Fruit fly (Drosophila melanogaster) whole organism, pupa: ENCODE data around the gene dyl.

Experiments used
- CG10348 ChIP-seq: fragments of 200-800 bp; sonication (Bioruptor generic); IDR thresholded peaks from 2 replicates; pipeline ENCODE4 v1.3.6; 2022; ENCODE audit warnings: missing biosample characterization, missing genetic modification characterization
- CG12605 ChIP-seq: fragments of 200-800 bp; sonication (Bioruptor generic); IDR thresholded peaks from 2 replicates; pipeline ENCODE4 v1.3.6; 2022; ENCODE audit warnings: missing biosample characterization, missing genetic modification characterization
- CG13204 ChIP-seq: fragments of 200-800 bp; sonication (Bioruptor generic); optimal IDR thresholded peaks from 2 replicates; lab custom pipeline; 2018; ENCODE audit warnings: missing biosample characterization, mild to moderate bottlenecking, missing genetic modification characterization, moderate library complexity
- CG14655 ChIP-seq: fragments of 200-800 bp; sonication (Bioruptor generic); optimal IDR thresholded peaks from 3 replicates; lab custom pipeline; 2017; ENCODE audit warnings: mild to moderate bottlenecking, missing biosample characterization, missing genetic modification reagents, missing genetic modification characterization
- CG15710 ChIP-seq: fragments of 200-800 bp; sonication (Bioruptor generic); optimal IDR thresholded peaks from 2 replicates; lab custom pipeline; 2018; ENCODE audit warnings: missing biosample characterization, mild to moderate bottlenecking, missing genetic modification characterization, moderate library complexity
- CG17806 ChIP-seq: fragments of 200-800 bp; sonication (Bioruptor generic); optimal IDR thresholded peaks from 2 replicates; lab custom pipeline; 2018; ENCODE audit warnings: missing biosample characterization, mild to moderate bottlenecking, missing genetic modification characterization, moderate library complexity
- CG32121 ChIP-seq: fragments of 200-800 bp; sonication (Bioruptor generic); IDR thresholded peaks from 2 replicates; pipeline ENCODE4 v1.3.6; 2022; ENCODE audit warnings: missing biosample characterization, missing genetic modification characterization
- CG34367 ChIP-seq: fragments of 200-800 bp; sonication (Bioruptor generic); optimal IDR thresholded peaks from 2 replicates; lab custom pipeline; 2018; ENCODE audit warnings: missing biosample characterization, mild to moderate bottlenecking, missing genetic modification characterization
- CG4496 ChIP-seq: fragments of 200-800 bp; sonication (Bioruptor generic); IDR thresholded peaks from 3 replicates; pipeline ENCODE4 v1.3.6; 2022; ENCODE audit warnings: missing biosample characterization, missing genetic modification characterization
- CG8159 ChIP-seq: fragments of 200-800 bp; sonication (Bioruptor generic); optimal IDR thresholded peaks from 3 replicates; lab custom pipeline; 2018; ENCODE audit warnings: missing biosample characterization, mild to moderate bottlenecking, missing genetic modification characterization, moderate library complexity
- CG8301 ChIP-seq: fragments of 200-800 bp; sonication (Bioruptor generic); optimal IDR thresholded peaks from 2 replicates; lab custom pipeline; 2018; ENCODE audit warnings: missing biosample characterization, mild to moderate bottlenecking, missing genetic modification characterization
- CG9948 ChIP-seq: fragments of 200-800 bp; sonication (Bioruptor generic); optimal IDR thresholded peaks from 2 replicates; lab custom pipeline; 2018; ENCODE audit warnings: missing biosample characterization, mild to moderate bottlenecking, missing genetic modification characterization, moderate library complexity
- D1 ChIP-seq: fragments of 200-800 bp; sonication (Bioruptor generic); optimal IDR thresholded peaks from 2 replicates; lab custom pipeline; 2018; ENCODE audit warnings: missing biosample characterization, mild to moderate bottlenecking, missing genetic modification characterization, moderate library complexity
- EcR ChIP-seq: fragments of 200-800 bp; sonication (Bioruptor generic); optimal IDR thresholded peaks from 3 replicates; lab custom pipeline; 2019; ENCODE audit warnings: missing biosample characterization, missing genetic modification characterization, mild to moderate bottlenecking, moderate library complexity, missing genetic modification reagents
- Ets98B ChIP-seq: fragments of 200-800 bp; sonication (Bioruptor generic); IDR thresholded peaks from 2 replicates; pipeline ENCODE4 v1.3.6; 2022; ENCODE audit warnings: missing biosample characterization, missing genetic modification characterization
- Pif1A ChIP-seq: fragments of 200-800 bp; sonication (Bioruptor generic); optimal IDR thresholded peaks from 3 replicates; lab custom pipeline; 2016; ENCODE audit warnings: missing biosample characterization, missing genetic modification characterization
- Pif1B ChIP-seq: fragments of 200-800 bp; sonication (Bioruptor generic); optimal IDR thresholded peaks from 3 replicates; lab custom pipeline; 2016; ENCODE audit warnings: missing biosample characterization, missing genetic modification characterization
- Snoo ChIP-seq: fragments of 200-800 bp; sonication (Bioruptor generic); optimal IDR thresholded peaks from 3 replicates; lab custom pipeline; 2017; ENCODE audit warnings: missing biosample characterization, mild to moderate bottlenecking, missing genetic modification characterization, inconsistent platforms
- fd96Ca ChIP-seq: fragments of 200-800 bp; sonication (Bioruptor generic); IDR thresholded peaks from 3 replicates; pipeline ENCODE4 v1.3.6; 2022; ENCODE audit warnings: missing biosample characterization, missing genetic modification characterization
- gl ChIP-seq: fragments of 200-800 bp; sonication (Bioruptor generic); optimal IDR thresholded peaks from 2 replicates; lab custom pipeline; 2018; ENCODE audit warnings: missing biosample characterization, mild to moderate bottlenecking, missing genetic modification characterization
- rn ChIP-seq: fragments of 200-800 bp; sonication (Bioruptor generic); IDR thresholded peaks from 2 replicates; pipeline ENCODE4 v1.3.6; 2022; ENCODE audit warnings: missing biosample characterization, missing genetic modification characterization

Gene dyl

DNA sequence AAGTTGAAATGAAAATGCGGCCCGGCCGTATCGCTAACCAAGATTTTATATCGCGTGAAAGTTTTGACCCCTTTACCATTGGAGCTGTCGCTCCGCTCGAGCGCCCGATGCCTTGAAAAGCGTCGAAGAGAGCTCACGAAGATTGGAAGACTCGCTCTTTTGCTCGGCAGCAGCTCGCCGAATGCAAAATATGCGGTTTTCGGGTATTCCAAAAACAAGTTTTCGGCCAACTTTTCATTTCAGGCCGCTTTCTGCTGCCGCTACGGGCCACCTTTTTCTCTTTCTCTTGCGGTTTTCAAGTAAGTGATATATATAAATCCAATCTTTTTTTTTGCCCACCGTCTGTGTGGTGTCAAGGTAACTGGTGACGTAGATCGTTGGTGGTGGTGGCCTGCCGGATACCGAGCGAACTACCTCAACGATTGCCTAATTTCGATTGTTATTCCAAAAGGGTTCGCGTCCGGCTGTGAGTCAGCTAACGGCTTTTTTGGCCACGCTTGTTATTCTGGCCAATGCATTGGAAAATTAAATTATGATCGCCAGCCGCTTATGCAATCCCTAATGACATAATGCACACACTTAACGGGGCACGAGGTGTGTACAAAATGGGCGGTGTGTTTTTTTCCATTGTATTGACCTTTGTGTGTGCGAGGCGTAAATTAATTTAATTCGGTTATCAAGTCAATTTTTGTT is at the start of gene dyl:
dyl (minus strand) TSS at position 28 of the 693 bp plus-strand sequence.
- 0 out of 3 replicates have a peak, but pooled peaks have one; percentile 9 for TF ChIP-seq CG4496
- peak; percentile 47 for TF ChIP-seq Snoo (tag; lab: Kevin White, UChicago)
- TF ChIP-seq CG9948 (tag; lab: Kevin White, UChicago): no peak
- no peak for TF ChIP-seq gl (tag; lab: Kevin White, UChicago)

dm6 chr3L:4356986-4357385 is 49.5 kb upstream of the dyl start:
- TF ChIP-seq CG8301 (no peak), CG9948 (tag; lab: Kevin White, UChicago) (no peak), D1 (tag; lab: Kevin White, UChicago) (no peak), rn (GFP tag; lab: Robert Waterston, UW) (no peak), CG10348 (GFP tag; lab: Robert Waterston, UW) (no peak)
- TF ChIP-seq, all 21 proteins: peak for 0

DNA sequence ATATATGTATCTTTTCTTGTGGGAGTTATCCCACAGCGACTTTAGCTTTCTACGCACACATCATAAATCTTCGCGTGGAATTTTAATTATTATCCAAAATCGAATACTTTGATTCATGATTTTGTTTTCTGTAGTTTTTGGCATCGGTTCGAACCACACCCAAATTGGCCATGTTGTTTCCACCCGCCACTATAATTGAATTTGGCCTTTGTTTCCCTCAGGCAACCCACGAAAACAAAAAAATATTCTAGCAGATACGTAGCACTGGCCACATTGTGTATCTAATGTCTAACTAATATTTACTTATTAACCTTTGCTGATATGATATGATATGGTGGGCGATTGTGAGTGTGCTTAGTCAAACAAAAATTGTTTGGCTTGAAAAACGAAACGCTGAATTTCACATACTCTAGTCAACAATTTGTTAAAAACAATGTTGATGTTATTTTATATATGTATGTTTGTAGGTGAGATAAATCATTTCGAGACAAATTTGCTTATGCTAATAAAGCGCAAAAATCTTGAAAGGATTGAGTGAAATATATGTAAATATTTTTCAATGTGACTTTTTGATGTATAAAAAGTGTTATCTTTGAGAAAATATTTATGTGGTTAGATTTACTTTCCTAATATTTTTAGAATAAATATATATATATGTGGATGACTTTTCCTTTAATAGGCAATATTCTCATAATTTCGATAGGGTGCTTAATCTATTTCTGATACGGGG is 47.5 kb upstream of the dyl start:
- TF ChIP-seq CG14655 (GFP tag; lab: Kevin White, UChicago): no peak
- TF ChIP-seq CG34367: no peak
- no peak for TF ChIP-seq CG32121 (GFP tag; lab: Robert Waterston, UW)
- TF ChIP-seq CG17806 (tag; lab: Kevin White, UChicago): no peak
- TF ChIP-seq CG9948 (tag; lab: Kevin White, UChicago): no peak
- no peak for TF ChIP-seq fd96Ca (GFP tag; lab: Robert Waterston, UW)
- no peak for TF ChIP-seq CG4496
- TF ChIP-seq Ets98B (GFP tag; lab: Robert Waterston, UW): no peak
- no peak for TF ChIP-seq CG15710 (tag; lab: Kevin White, UChicago)
- TF ChIP-seq D1 (tag; lab: Kevin White, UChicago): no peak
- TF ChIP-seq Snoo (tag; lab: Kevin White, UChicago): no peak
- TF ChIP-seq Pif1B (GFP tag; lab: Kevin White, UChicago): no peak
- TF ChIP-seq EcR (GFP tag; lab: Kevin White, UChicago): no peak
- TF ChIP-seq rn (GFP tag; lab: Robert Waterston, UW): no peak
- no peak for TF ChIP-seq gl (tag; lab: Kevin White, UChicago)
- TF ChIP-seq CG13204 (GFP tag; lab: Kevin White, UChicago): no peak
- TF ChIP-seq CG10348 (GFP tag; lab: Robert Waterston, UW): no peak
- TF ChIP-seq, all 21 proteins: peak for 0

- TF ChIP-seq fd96Ca (GFP tag; lab: Robert Waterston, UW) (0 out of 3 replicates have a peak, but pooled peaks have one; percentile 41), CG8159 (tag; lab: Kevin White, UChicago) (peak; percentile 54), Pif1A (GFP tag; lab: Kevin White, UChicago) (peak; percentile 34), CG10348 (GFP tag; lab: Robert Waterston, UW) (no peak), Ets98B (GFP tag; lab: Robert Waterston, UW) (0 out of 2 replicates have a peak, but pooled peaks have one; percentile 10), CG9948 (tag; lab: Kevin White, UChicago) (peak; percentile 38), CG17806 (tag; lab: Kevin White, UChicago) (peak; percentile 21), CG14655 (GFP tag; lab: Kevin White, UChicago) (peak; percentile 40), CG34367 (no peak), CG4496 (peak; percentile 52; the same call in 1 of the 3 replicates)
Observed at dm6 chr3L:4353657-4354075, 46.1 kb upstream of the dyl start.

- TF ChIP-seq EcR (GFP tag; lab: Kevin White, UChicago): peak; percentile 36
- no peak for TF ChIP-seq CG15710 (tag; lab: Kevin White, UChicago)
Observed at dm6 chr3L:4352649-4353048, 45.1 kb upstream of the dyl start.

DNA sequence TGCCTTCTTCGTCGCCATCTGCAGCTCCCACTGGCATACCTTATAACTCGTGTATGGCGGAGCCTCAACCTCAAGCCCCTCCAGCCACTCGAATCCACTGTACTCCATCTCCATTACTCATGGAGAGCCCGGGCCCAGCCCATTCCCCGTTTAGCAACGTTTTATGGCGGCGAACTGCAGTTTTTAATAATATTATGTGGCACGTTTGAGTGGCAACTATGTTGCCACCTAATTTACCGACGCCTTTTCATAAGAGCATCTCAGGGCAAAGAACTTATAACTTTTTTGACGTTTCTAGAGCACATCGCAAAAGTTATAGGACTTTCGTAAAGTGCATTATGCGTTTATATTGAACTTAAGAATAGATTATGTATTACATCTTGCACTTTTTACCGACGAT is 44.5 kb upstream of the dyl start:
- TF ChIP-seq CG10348 (GFP tag; lab: Robert Waterston, UW) (no peak), CG13204 (GFP tag; lab: Kevin White, UChicago) (peak; percentile 46), EcR (GFP tag; lab: Kevin White, UChicago) (peak; percentile 14)

DNA sequence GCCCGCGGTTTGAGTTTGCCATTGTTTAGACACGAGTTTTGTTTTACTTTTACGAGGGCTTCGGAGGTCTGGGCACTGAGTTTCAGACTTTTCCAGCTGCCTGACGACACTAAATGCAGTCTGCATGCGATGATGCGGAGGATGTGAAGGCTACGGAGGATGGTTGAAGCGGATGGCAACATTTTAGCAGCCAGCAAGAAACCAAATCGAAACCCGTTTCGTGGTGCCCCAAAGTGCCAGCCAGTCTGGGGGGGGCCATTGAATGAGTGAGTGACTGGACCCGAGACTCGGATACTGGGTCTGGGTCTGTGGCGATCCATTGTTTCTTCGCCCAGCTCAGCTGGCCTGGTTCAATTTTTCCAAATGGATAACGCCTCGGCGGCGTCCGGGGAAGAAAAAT is 41.8 kb upstream of the dyl start:
- TF ChIP-seq CG12605 (no peak), EcR (GFP tag; lab: Kevin White, UChicago) (peak; percentile 3), CG10348 (GFP tag; lab: Robert Waterston, UW) (no peak), CG34367 (no peak), Ets98B (GFP tag; lab: Robert Waterston, UW) (no peak), fd96Ca (GFP tag; lab: Robert Waterston, UW) (no peak)
